Worm (Caenorhabditis elegans): ENCODE measurements around the gene C36E8.4.

The C36E8.4 gene

ce11 chrIII:3991362-3991761, 20.8 kb upstream of the C36E8.4 start:
- TF ChIP-seq dao-5 (tag; optimal IDR thresholded peaks at IDR 0.05) (no peak), W03F9.2 (tag; optimal IDR thresholded peaks at IDR 0.05) (no peak), him-1 (tag; optimal IDR thresholded peaks at IDR 0.05) (no peak)

ce11 chrIII:3992089-3992488, 20.0 kb upstream of the C36E8.4 start, which contains the start of gene glb-11:
Gene glb-11, minus strand, starts transcription at chrIII:3992189.
- TF ChIP-seq W03F9.2 (tag; optimal IDR thresholded peaks at IDR 0.05) (no peak), dao-5 (tag; optimal IDR thresholded peaks at IDR 0.05) (no peak), him-1 (tag; optimal IDR thresholded peaks at IDR 0.05) (no peak)

ce11 chrIII:3994457-3994856, 17.7 kb upstream of the C36E8.4 start:
- TF ChIP-seq dao-5 (tag; optimal IDR thresholded peaks at IDR 0.05) (no peak), W03F9.2 (tag; optimal IDR thresholded peaks at IDR 0.05) (no peak), him-1 (tag; optimal IDR thresholded peaks at IDR 0.05) (no peak)

- TF ChIP-seq dao-5 (tag; optimal IDR thresholded peaks at IDR 0.05) (no peak), him-1 (tag; optimal IDR thresholded peaks at IDR 0.05) (peak; percentile 32), W03F9.2 (tag; optimal IDR thresholded peaks at IDR 0.05) (peak; percentile 81)
These were observed 8.0 kb upstream of the C36E8.4 start, which contains the start of gene tif-1A for ce11 chrIII:4004064-4004580. Gene tif-1A, minus strand, starts transcription at chrIII:4004114.

- TF ChIP-seq him-1 (tag; optimal IDR thresholded peaks at IDR 0.05) = no peak
- TF ChIP-seq dao-5 (tag; optimal IDR thresholded peaks at IDR 0.05) = no peak
- TF ChIP-seq W03F9.2 (tag; optimal IDR thresholded peaks at IDR 0.05) = no peak
These were observed 6.5 kb upstream of the C36E8.4 start, which contains the start of gene pxd-1 for ce11 chrIII:4005446-4006192. Gene pxd-1, plus strand, starts transcription at chrIII:4006142.

ce11 chrIII:4007017-4007416, 5.1 kb upstream of the C36E8.4 start:
- no peak for TF ChIP-seq W03F9.2 (tag; optimal IDR thresholded peaks at IDR 0.05)
- TF ChIP-seq dao-5 (tag; optimal IDR thresholded peaks at IDR 0.05) = no peak
- no peak for TF ChIP-seq him-1 (tag; optimal IDR thresholded peaks at IDR 0.05)

- TF ChIP-seq W03F9.2 (tag; optimal IDR thresholded peaks at IDR 0.05) (no peak), dao-5 (tag; optimal IDR thresholded peaks at IDR 0.05) (no peak), him-1 (tag; optimal IDR thresholded peaks at IDR 0.05) (no peak)
These were observed 3.0 kb upstream of the C36E8.4 start for ce11 chrIII:4009181-4009580.

ce11 chrIII:4010168-4010567, 2.0 kb upstream of the C36E8.4 start:
- no peak for TF ChIP-seq him-1 (tag; optimal IDR thresholded peaks at IDR 0.05)
- TF ChIP-seq dao-5 (tag; optimal IDR thresholded peaks at IDR 0.05) = no peak
- no peak for TF ChIP-seq W03F9.2 (tag; optimal IDR thresholded peaks at IDR 0.05)

ce11 chrIII:4010987-4011386, 1.1 kb upstream of the C36E8.4 start:
- TF ChIP-seq him-1 (tag; optimal IDR thresholded peaks at IDR 0.05) = no peak

- TF ChIP-seq dao-5 (tag; optimal IDR thresholded peaks at IDR 0.05) (no peak), him-1 (tag; optimal IDR thresholded peaks at IDR 0.05) (no peak), W03F9.2 (tag; optimal IDR thresholded peaks at IDR 0.05) (no peak)
These were observed 925 bp downstream of the C36E8.4 start for ce11 chrIII:4013061-4013460.

ce11 chrIII:4015382-4015986, 3.3 kb downstream of the C36E8.4 start:
- TF ChIP-seq him-1 (tag; optimal IDR thresholded peaks at IDR 0.05) (no peak), dao-5 (tag; optimal IDR thresholded peaks at IDR 0.05) (no peak), W03F9.2 (tag; optimal IDR thresholded peaks at IDR 0.05) (no peak)

ce11 chrIII:4017527-4017926, 5.4 kb downstream of the C36E8.4 start, which contains the start of gene tbb-2:
Gene tbb-2, minus strand, starts transcription at chrIII:4017627.
- TF ChIP-seq dao-5 (tag; optimal IDR thresholded peaks at IDR 0.05) = no peak
- no peak for TF ChIP-seq W03F9.2 (tag; optimal IDR thresholded peaks at IDR 0.05)
- TF ChIP-seq him-1 (tag; optimal IDR thresholded peaks at IDR 0.05) = no peak

- peak; percentile 79 for TF ChIP-seq him-1 (tag; optimal IDR thresholded peaks at IDR 0.05)
- no peak for TF ChIP-seq W03F9.2 (tag; optimal IDR thresholded peaks at IDR 0.05)
These were observed 6.0 kb downstream of the C36E8.4 start for ce11 chrIII:4018095-4018498.

Data from whole organism, L4/young adult.